Worm (Caenorhabditis elegans): ENCODE data around the gene C01G12.9.

The C01G12.9 gene

DNA sequence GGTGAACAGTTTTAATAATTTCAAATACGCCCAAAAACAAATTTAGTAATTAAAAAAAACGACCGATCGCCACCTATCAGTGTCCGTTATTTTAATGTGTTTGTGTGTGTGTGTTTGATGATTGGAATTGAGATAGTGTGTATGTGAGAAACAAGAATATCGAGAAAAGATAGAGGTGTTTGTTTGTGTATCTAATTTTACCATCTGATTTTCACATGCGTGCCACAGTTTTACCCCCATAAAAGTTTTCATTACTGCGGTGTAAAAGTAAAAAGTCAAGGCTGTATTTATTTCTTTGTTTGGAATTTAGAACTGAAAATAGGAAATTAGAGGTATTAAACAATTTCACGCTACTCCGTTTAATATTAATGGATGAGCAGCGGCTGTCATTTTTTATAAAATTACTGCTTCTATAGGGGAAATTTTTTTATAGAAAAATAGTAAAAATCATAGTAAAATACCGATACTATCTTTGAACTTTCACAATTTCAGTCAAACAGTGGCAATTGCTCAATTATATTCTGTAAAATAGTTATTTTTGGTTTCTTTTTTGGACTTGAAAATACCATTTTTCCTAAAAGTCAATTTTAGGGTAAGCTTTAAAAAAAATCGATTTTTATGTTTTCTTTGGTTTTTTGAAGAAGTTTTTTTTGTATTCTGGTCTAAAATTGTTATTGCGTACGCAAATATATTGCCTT, 21.3 kb downstream of the C01G12.9 start (continued):
- no peak for TF ChIP-seq ceh-8 (GFP tag; optimal IDR thresholded peaks at IDR 0.05)
- no peak for TF ChIP-seq C34B4.2 (tag; optimal IDR thresholded peaks at IDR 0.05)
- TF ChIP-seq snu-23 (GFP tag; optimal IDR thresholded peaks at IDR 0.05) = peak; percentile 59
- TF ChIP-seq elt-2 (tag; optimal IDR thresholded peaks at IDR 0.05) = peak; percentile 7
- no peak for TF ChIP-seq nhr-84 (tag; optimal IDR thresholded peaks at IDR 0.05)
- TF ChIP-seq lin-15B (tag; optimal IDR thresholded peaks at IDR 0.05) = no peak
- TF ChIP-seq fkh-8 (tag; optimal IDR thresholded peaks at IDR 0.05) = no peak
- TF ChIP-seq isw-1 (GFP tag; IDR thresholded peaks at IDR 0.05) = no peak
- no peak for TF ChIP-seq efl-1 (optimal IDR thresholded peaks at IDR 0.05)
- TF ChIP-seq efl-1 (GFP tag; optimal IDR thresholded peaks at IDR 0.05 in 1 of 2) = no peak
- no peak for TF ChIP-seq ztf-4 (tag; optimal IDR thresholded peaks at IDR 0.05)
- TF ChIP-seq blmp-1 (tag; optimal IDR thresholded peaks at IDR 0.05) = peak; percentile 46
- peak; percentile 31 for TF ChIP-seq mep-1 (tag; optimal IDR thresholded peaks at IDR 0.05)
- no peak for TF ChIP-seq zag-1 (tag; optimal IDR thresholded peaks at IDR 0.05)
- TF ChIP-seq elt-3 (tag; optimal IDR thresholded peaks at IDR 0.05) = peak in 4 of 6 experiments; percentile 33 to 54 (median 39)
- no peak for TF ChIP-seq F16B12.6 (tag; optimal IDR thresholded peaks at IDR 0.05)
- no peak for TF ChIP-seq ztf-11 (tag; optimal IDR thresholded peaks at IDR 0.05)
- no peak for TF ChIP-seq rnt-1 (tag; optimal IDR thresholded peaks at IDR 0.05)
- no peak for TF ChIP-seq fos-1 (tag; optimal IDR thresholded peaks at IDR 0.05)
- TF ChIP-seq fkh-4 (tag; optimal IDR thresholded peaks at IDR 0.05; ENCODE audit: borderline replicate concordance) = no peak
- TF ChIP-seq vab-15 (tag; optimal IDR thresholded peaks at IDR 0.05) = no peak
- no peak for TF ChIP-seq dsc-1 (tag; optimal IDR thresholded peaks at IDR 0.05)
- no peak for TF ChIP-seq ces-1 (GFP tag; optimal IDR thresholded peaks at IDR 0.05)
- TF ChIP-seq snpc-4 (tag; optimal IDR thresholded peaks at IDR 0.05) = no peak
- TF ChIP-seq hlh-4 (tag; optimal IDR thresholded peaks at IDR 0.05) = no peak
- TF ChIP-seq nhr-237 (tag; optimal IDR thresholded peaks at IDR 0.05) = no peak
- TF ChIP-seq Y116A8C.19 (tag; optimal IDR thresholded peaks at IDR 0.05; ENCODE audit: borderline replicate concordance) = no peak
- no peak for TF ChIP-seq mef-2 (tag; optimal IDR thresholded peaks at IDR 0.05)
- TF ChIP-seq ets-5 (GFP tag; IDR thresholded peaks at IDR 0.05) = no peak
- peak; percentile 92 for TF ChIP-seq nhr-85 (tag)
- peak; percentile 31 for TF ChIP-seq nhr-19 (GFP tag; conservative IDR thresholded peaks at IDR 0.05)
- TF ChIP-seq alr-1 (tag; optimal IDR thresholded peaks at IDR 0.05; ENCODE audit: borderline replicate concordance) = no peak
- TF ChIP-seq hlh-17 (GFP tag; optimal IDR thresholded peaks at IDR 0.05; ENCODE audit: borderline replicate concordance) = no peak
- no peak for TF ChIP-seq fkh-10 (GFP tag; optimal IDR thresholded peaks at IDR 0.05)
- peak in 1 of 2 experiments; percentile 45 for TF ChIP-seq lin-35 (GFP tag; optimal IDR thresholded peaks at IDR 0.05)
- TF ChIP-seq tlp-1 (tag; optimal IDR thresholded peaks at IDR 0.05) = no peak
- TF ChIP-seq nhr-20 (tag; optimal IDR thresholded peaks at IDR 0.05) = peak; percentile 61
- TF ChIP-seq nhr-77 (tag; optimal IDR thresholded peaks at IDR 0.05) = no peak
- TF ChIP-seq ceh-90 (tag; optimal IDR thresholded peaks at IDR 0.05) = no peak
- TF ChIP-seq C16A3.4 (tag; optimal IDR thresholded peaks at IDR 0.05) = peak; percentile 18
- peak; percentile 69 for TF ChIP-seq lin-14 (GFP tag; optimal IDR thresholded peaks at IDR 0.05)
- peak; percentile 48 for TF ChIP-seq nhr-90 (tag; optimal IDR thresholded peaks at IDR 0.05; ENCODE audit: poor library complexity)
- no peak for TF ChIP-seq hpl-2 (GFP tag; optimal IDR thresholded peaks at IDR 0.05)
- TF ChIP-seq skn-1 (tag; optimal IDR thresholded peaks at IDR 0.05) = no peak
- no peak for TF ChIP-seq grh-1 (GFP tag; IDR thresholded peaks at IDR 0.05)
- TF ChIP-seq lir-3 (tag; optimal IDR thresholded peaks at IDR 0.05; ENCODE audit: poor library complexity) = no peak
- no peak for TF ChIP-seq sox-4 (tag; optimal IDR thresholded peaks at IDR 0.05)
- TF ChIP-seq nhr-11 (tag; optimal IDR thresholded peaks at IDR 0.05) = no peak
- no peak for TF ChIP-seq zip-4 (GFP tag; optimal IDR thresholded peaks at IDR 0.05)
- TF ChIP-seq ama-1 (optimal IDR thresholded peaks at IDR 0.05) = peak; percentile 22
- no peak for TF ChIP-seq sptf-1 (tag; optimal IDR thresholded peaks at IDR 0.05)
- no peak for TF ChIP-seq unc-62 (GFP tag; optimal IDR thresholded peaks at IDR 0.05)
- TF ChIP-seq xbp-1 (tag; optimal IDR thresholded peaks at IDR 0.05) = no peak

Measured in whole organism, L1 larva.